Worm (Caenorhabditis elegans) whole organism, late embryonic: Measurements from ENCODE around the gene npl-10.
A peak's percentile ranks its signal among the peaks of the same experiment; 100 is the strongest.

Source experiments
- C38D4.7 ChIP-seq: fragments of 200-800 bp; sonication (Bioruptor generic); optimal IDR thresholded peaks from 2 replicates; lab custom pipeline; 2018; ENCODE audit warnings: mild to moderate bottlenecking, missing genetic modification characterization, moderate library complexity, missing compliant biosample characterization
- K02D7.2 ChIP-seq: sonication (generic microtip); optimal IDR thresholded peaks from 2 replicates; lab custom pipeline; 2017; ENCODE audit warnings: mild to moderate bottlenecking, missing genetic modification characterization, missing compliant biosample characterization
- ahr-1 ChIP-seq: sonication (generic microtip); optimal IDR thresholded peaks from 2 replicates; lab custom pipeline; 2016; ENCODE audit warnings: missing genetic modification characterization, missing compliant biosample characterization
- ama-1 ChIP-seq: fragments of 150-350 bp; optimal IDR thresholded peaks from 2 replicates; lab custom pipeline; 2014
- ceh-14 ChIP-seq: sonication (generic microtip); optimal IDR thresholded peaks from 2 replicates; lab custom pipeline; 2016; ENCODE audit warnings: missing genotype, missing genetic modification characterization, missing compliant biosample characterization
- ceh-18 ChIP-seq: sonication (generic microtip); optimal IDR thresholded peaks from 2 replicates; lab custom pipeline; 2016; ENCODE audit warnings: missing genetic modification characterization, missing compliant biosample characterization
- ceh-22 ChIP-seq: sonication (generic microtip); optimal IDR thresholded peaks from 2 replicates; lab custom pipeline; 2017; ENCODE audit warnings: missing biosample characterization, missing genetic modification characterization
- ceh-24 ChIP-seq: sonication (generic microtip); optimal IDR thresholded peaks from 2 replicates; lab custom pipeline; 2016; ENCODE audit warnings: mild to moderate bottlenecking, missing genetic modification characterization, missing compliant biosample characterization
- ceh-31 ChIP-seq: sonication (generic microtip); optimal IDR thresholded peaks from 2 replicates; lab custom pipeline; 2016; ENCODE audit warnings: missing genetic modification characterization, missing compliant biosample characterization
- ceh-34 ChIP-seq: sonication (generic microtip); optimal IDR thresholded peaks from 2 replicates; lab custom pipeline; 2016; ENCODE audit warnings: mild to moderate bottlenecking, missing genetic modification characterization, missing compliant biosample characterization
- ceh-48 ChIP-seq: sonication (generic microtip); optimal IDR thresholded peaks from 2 replicates; lab custom pipeline; 2016; ENCODE audit warnings: missing genetic modification characterization, inconsistent platforms, missing compliant biosample characterization
- ceh-6 ChIP-seq: fragments of 200-800 bp; sonication (Bioruptor generic); optimal IDR thresholded peaks from 2 replicates; lab custom pipeline; 2018; ENCODE audit warnings: mild to moderate bottlenecking, missing genetic modification characterization, missing compliant biosample characterization
- che-1 ChIP-seq: sonication (generic microtip); optimal IDR thresholded peaks from 2 replicates; lab custom pipeline; 2016; ENCODE audit warnings: mild to moderate bottlenecking, missing genetic modification characterization, missing compliant biosample characterization
- dmd-4 ChIP-seq: sonication (generic microtip); optimal IDR thresholded peaks from 2 replicates; lab custom pipeline; 2016; ENCODE audit warnings: borderline replicate concordance, missing genetic modification characterization, missing compliant biosample characterization
- elt-2 ChIP-seq: sonication (generic microtip); optimal IDR thresholded peaks from 2 replicates; lab custom pipeline; 2016; ENCODE audit warnings: missing genetic modification reagents, missing genetic modification characterization, missing compliant biosample characterization
- elt-4 ChIP-seq: sonication (generic microtip); optimal IDR thresholded peaks from 2 replicates; lab custom pipeline; 2016; ENCODE audit warnings: missing genetic modification characterization, missing compliant biosample characterization
- ets-4 ChIP-seq: sonication (generic microtip); optimal IDR thresholded peaks from 2 replicates; lab custom pipeline; 2016; ENCODE audit warnings: missing genetic modification characterization, missing compliant biosample characterization
- eyg-1 ChIP-seq: sonication (generic microtip); optimal IDR thresholded peaks from 2 replicates; lab custom pipeline; 2016; ENCODE audit warnings: missing genotype, missing genetic modification characterization, missing compliant biosample characterization
- fax-1 ChIP-seq: sonication (generic microtip); optimal IDR thresholded peaks from 2 replicates; lab custom pipeline; 2016; ENCODE audit warnings: missing genotype, missing genetic modification characterization, missing compliant biosample characterization
- fkh-10 ChIP-seq: fragments of 150-350 bp; optimal IDR thresholded peaks from 2 replicates; lab custom pipeline; 2014; ENCODE audit warnings: missing biosample characterization, missing genetic modification reagents, missing genetic modification characterization
- fkh-6 ChIP-seq: sonication (generic microtip); optimal IDR thresholded peaks from 2 replicates; lab custom pipeline; 2016; ENCODE audit warnings: missing genetic modification characterization, missing compliant biosample characterization
- gmeb-2 ChIP-seq: sonication (generic microtip); optimal IDR thresholded peaks from 2 replicates; lab custom pipeline; 2016; ENCODE audit warnings: missing genetic modification characterization, inconsistent platforms, missing compliant biosample characterization
- hlh-15 ChIP-seq: sonication (generic microtip); optimal IDR thresholded peaks from 2 replicates; lab custom pipeline; 2016; ENCODE audit warnings: missing genetic modification characterization, missing compliant biosample characterization
- hlh-8 ChIP-seq: sonication (generic microtip); optimal IDR thresholded peaks from 2 replicates; lab custom pipeline; 2016; ENCODE audit warnings: missing genotype, missing genetic modification characterization, missing compliant biosample characterization
- lim-6 ChIP-seq: sonication (generic microtip); optimal IDR thresholded peaks from 2 replicates; lab custom pipeline; 2016; ENCODE audit warnings: missing genetic modification characterization, missing compliant biosample characterization
- lin-11 ChIP-seq: fragments of 200-800 bp; sonication (Bioruptor generic); optimal IDR thresholded peaks from 2 replicates; lab custom pipeline; 2018; ENCODE audit warnings: mild to moderate bottlenecking, missing genetic modification characterization, missing compliant biosample characterization
- madf-2 ChIP-seq: sonication (generic microtip); optimal IDR thresholded peaks from 2 replicates; lab custom pipeline; 2017; ENCODE audit warnings: missing genetic modification characterization, missing compliant biosample characterization
- mec-3 ChIP-seq: sonication (generic microtip); optimal IDR thresholded peaks from 2 replicates; lab custom pipeline; 2016; ENCODE audit warnings: borderline replicate concordance, missing genetic modification characterization, missing compliant biosample characterization
- nfya-1 ChIP-seq: sonication (generic microtip); optimal IDR thresholded peaks from 2 replicates; lab custom pipeline; 2017; ENCODE audit warnings: missing genetic modification characterization, mild to moderate bottlenecking, missing compliant biosample characterization, antibody characterized with exemption, moderate library complexity
- nhr-11 ChIP-seq: fragments of 150-350 bp; optimal IDR thresholded peaks from 2 replicates; lab custom pipeline; 2014; ENCODE audit warnings: missing biosample characterization, missing genetic modification characterization
- nhr-232 ChIP-seq: sonication (generic microtip); optimal IDR thresholded peaks from 2 replicates; lab custom pipeline; 2016; ENCODE audit warnings: missing genetic modification characterization, missing compliant biosample characterization
- npax-4 ChIP-seq: sonication (generic microtip); optimal IDR thresholded peaks from 2 replicates; lab custom pipeline; 2016; ENCODE audit warnings: missing genetic modification characterization, missing compliant biosample characterization
- pat-9 ChIP-seq: fragments of 200-800 bp; sonication (Bioruptor generic); optimal IDR thresholded peaks from 2 replicates; lab custom pipeline; 2018; ENCODE audit warnings: mild to moderate bottlenecking, missing genetic modification characterization, moderate library complexity, missing compliant biosample characterization
- pax-1 ChIP-seq: fragments of 150-350 bp; optimal IDR thresholded peaks from 2 replicates; lab custom pipeline; 2014; ENCODE audit warnings: missing biosample characterization, missing genetic modification characterization
- pha-4 ChIP-seq: fragments of 150-350 bp; optimal IDR thresholded peaks from 2 replicates; lab custom pipeline; 2018; ENCODE audit warnings: missing biosample characterization, missing genetic modification reagents, missing genetic modification characterization
- pros-1 ChIP-seq: fragments of 150-350 bp; optimal IDR thresholded peaks from 2 replicates; lab custom pipeline; 2014; ENCODE audit warnings: missing biosample characterization, missing genetic modification reagents, missing genetic modification characterization
- ref-2 ChIP-seq: sonication (generic microtip); optimal IDR thresholded peaks from 2 replicates; lab custom pipeline; 2016; ENCODE audit warnings: missing genetic modification characterization, missing compliant biosample characterization
- rnt-1 ChIP-seq: sonication (generic microtip); optimal IDR thresholded peaks from 2 replicates; lab custom pipeline; 2016; ENCODE audit warnings: missing genetic modification characterization, missing compliant biosample characterization
- sdc-2 ChIP-seq: sonication (generic microtip); optimal IDR thresholded peaks from 2 replicates; lab custom pipeline; 2016; ENCODE audit warnings: missing genotype, missing genetic modification characterization, missing compliant biosample characterization
- sox-2 ChIP-seq: fragments of 200-800 bp; sonication (Bioruptor generic); IDR thresholded peaks from 2 replicates; pipeline ENCODE4 v1.3.6; 2022; ENCODE audit warnings: missing genetic modification reagents, missing genetic modification characterization, missing compliant biosample characterization
- sox-4 ChIP-seq: sonication (generic microtip); optimal IDR thresholded peaks from 2 replicates; lab custom pipeline; 2017; ENCODE audit warnings: mild to moderate bottlenecking, missing genetic modification characterization, inconsistent platforms, missing compliant biosample characterization
- ttx-3 ChIP-seq: sonication (generic microtip); optimal IDR thresholded peaks from 2 replicates; lab custom pipeline; 2016; ENCODE audit warnings: missing genetic modification reagents, missing genetic modification characterization, missing compliant biosample characterization
- unc-42 ChIP-seq: sonication (generic microtip); optimal IDR thresholded peaks from 2 replicates; lab custom pipeline; 2016; ENCODE audit warnings: missing genotype, missing genetic modification characterization, missing compliant biosample characterization
- unc-55 ChIP-seq: sonication (generic microtip); optimal IDR thresholded peaks from 2 replicates; lab custom pipeline; 2017; ENCODE audit warnings: missing biosample characterization, missing genetic modification reagents, missing genetic modification characterization
- unc-86 ChIP-seq: sonication (generic microtip); optimal IDR thresholded peaks from 2 replicates; lab custom pipeline; 2016; ENCODE audit warnings: missing genetic modification characterization, missing compliant biosample characterization
- zip-5 ChIP-seq: sonication (generic microtip); optimal IDR thresholded peaks from 2 replicates; lab custom pipeline; 2016; ENCODE audit warnings: missing genetic modification characterization, missing compliant biosample characterization
- ztf-16 ChIP-seq: sonication (generic microtip); optimal IDR thresholded peaks from 2 replicates; lab custom pipeline; 2017; ENCODE audit warnings: missing genetic modification characterization, missing compliant biosample characterization

The npl-10 gene

ce11 chrIII:3921646-3922328 is 13.9 kb downstream of the npl-10 start, which contains the start of the genes metl-6 and nit-1:
Gene metl-6 (minus strand): TSS chrIII:3921711.
Gene nit-1 (plus strand): TSS chrIII:3922207.
- TF ChIP-seq pax-1 (tag; lab: Kevin White, UChicago) (no peak), gmeb-2 (tag; lab: Kevin White, UChicago) (no peak), fkh-6 (tag; lab: Kevin White, UChicago) (no peak), fkh-10 (GFP tag; lab: Kevin White, UChicago) (no peak), ceh-18 (tag; lab: Kevin White, UChicago) (no peak), pros-1 (tag; lab: Kevin White, UChicago) (no peak), hlh-15 (no peak), sox-4 (tag; lab: Kevin White, UChicago) (no peak)

- TF ChIP-seq madf-2 (no peak), ref-2 (tag; lab: Kevin White, UChicago) (no peak), nhr-232 (tag; lab: Kevin White, UChicago) (no peak), sdc-2 (no peak), gmeb-2 (tag; lab: Kevin White, UChicago) (no peak), zip-5 (tag; lab: Kevin White, UChicago) (no peak), ceh-14 (tag; lab: Kevin White, UChicago) (no peak), nhr-11 (tag; lab: Kevin White, UChicago) (no peak), nfya-1 (no peak), fax-1 (tag; lab: Kevin White, UChicago) (no peak), ceh-24 (tag; lab: Kevin White, UChicago) (no peak), C38D4.7 (no peak), ceh-34 (tag; lab: Kevin White, UChicago) (no peak), ttx-3 (tag; lab: Kevin White, UChicago) (no peak)
Observed at ce11 chrIII:3918569-3918968, 17.1 kb downstream of the npl-10 start, which contains the start of gene ZK1058.3. Gene ZK1058.3 (plus strand): TSS chrIII:3918869.

ce11 chrIII:3916624-3917023 is 19.1 kb downstream of the npl-10 start, which contains the start of gene ccdc-47:
Gene ccdc-47 (plus strand): TSS chrIII:3916967.
- TF ChIP-seq npax-4 (tag; lab: Kevin White, UChicago) (peak; percentile 48), K02D7.2 (tag; lab: Kevin White, UChicago) (peak; percentile 61), sox-2 (GFP tag; lab: Robert Waterston, UW) (peak; percentile 44), pax-1 (tag; lab: Kevin White, UChicago) (peak; percentile 16), dmd-4 (peak; percentile 43), unc-86 (tag; lab: Kevin White, UChicago) (peak; percentile 87), unc-55 (GFP tag; lab: Kevin White, UChicago) (no peak), lin-11 (peak; percentile 55), che-1 (peak; percentile 72), ceh-24 (tag; lab: Kevin White, UChicago) (peak; percentile 26), hlh-8 (tag; lab: Kevin White, UChicago) (peak; percentile 84), ahr-1 (peak; percentile 71), pha-4 (tag; lab: Kevin White, UChicago) (no peak), madf-2 (peak; percentile 79), ceh-31 (tag; lab: Kevin White, UChicago) (peak; percentile 86), pat-9 (tag; lab: Kevin White, UChicago) (peak; percentile 89), ets-4 (no peak), ama-1 (lab: Kevin White, UChicago) (no peak), nhr-232 (tag; lab: Kevin White, UChicago) (peak; percentile 74), ceh-22 (tag; lab: Kevin White, UChicago) (no peak), mec-3 (no peak), ceh-48 (tag; lab: Kevin White, UChicago) (peak; percentile 84), elt-2 (tag; lab: Kevin White, UChicago) (peak; percentile 93), ceh-6 (GFP tag; lab: Kevin White, UChicago) (peak; percentile 79), lim-6 (tag; lab: Kevin White, UChicago) (no peak), rnt-1 (peak; percentile 86), unc-42 (tag; lab: Kevin White, UChicago) (peak; percentile 45), hlh-15 (peak; percentile 68), elt-4 (tag; lab: Kevin White, UChicago) (no peak), nhr-11 (tag; lab: Kevin White, UChicago) (no peak), ztf-16 (peak; percentile 83), pros-1 (tag; lab: Kevin White, UChicago) (no peak), sdc-2 (peak; percentile 39), fkh-6 (tag; lab: Kevin White, UChicago) (peak; percentile 72), eyg-1 (tag; lab: Kevin White, UChicago) (peak; percentile 48), gmeb-2 (tag; lab: Kevin White, UChicago) (peak; percentile 82), fkh-10 (GFP tag; lab: Kevin White, UChicago) (no peak)
